Worm (Caenorhabditis elegans): ENCODE data around the gene F36H9.4.

DNA sequence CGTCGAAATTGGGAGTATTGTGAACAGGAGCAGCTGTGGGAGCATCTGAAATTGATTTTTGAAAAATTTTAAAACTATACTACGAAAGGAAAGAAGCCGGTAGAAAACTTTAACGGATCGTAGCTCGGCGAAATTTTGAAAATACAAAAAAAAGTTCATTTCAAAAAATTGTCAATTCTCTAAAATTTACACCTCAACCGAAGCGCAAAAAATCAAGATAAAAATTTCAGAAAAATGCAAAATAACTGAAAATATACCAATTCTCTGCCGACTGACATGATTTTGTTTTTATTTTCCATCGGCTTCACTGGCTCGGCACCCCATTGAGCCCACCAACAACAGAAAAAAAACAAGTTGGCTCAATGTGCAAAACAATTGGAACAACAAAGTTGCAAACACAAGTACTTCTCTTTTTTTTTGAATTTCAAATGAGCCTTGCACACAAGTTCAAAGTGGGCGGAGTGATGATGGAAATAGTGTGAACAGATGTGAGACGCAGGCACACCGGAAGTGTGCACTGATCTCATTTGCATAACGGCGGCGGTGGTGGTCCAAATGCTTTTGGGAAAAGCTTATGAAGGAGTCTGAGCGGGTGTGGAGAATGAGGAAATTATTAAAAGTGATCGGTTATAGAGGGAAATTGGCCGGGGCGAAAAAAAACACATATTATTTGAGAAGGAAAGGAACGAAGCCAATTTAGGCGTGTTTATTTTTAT is 4.0 kb downstream of the F36H9.4 start, which contains the start of gene F36H9.7:
- TF ChIP-seq unc-39 (tag; optimal IDR thresholded peaks at IDR 0.05), result no peak
- TF ChIP-seq ham-2 (GFP tag; optimal IDR thresholded peaks at IDR 0.05), result no peak
- TF ChIP-seq nhr-237 (tag; optimal IDR thresholded peaks at IDR 0.05), result no peak
- TF ChIP-seq elt-3 (tag; optimal IDR thresholded peaks at IDR 0.05), result no peak
- no peak for TF ChIP-seq snpc-4 (tag; optimal IDR thresholded peaks at IDR 0.05)
- no peak for TF ChIP-seq lsy-2 (tag; optimal IDR thresholded peaks at IDR 0.05)
- TF ChIP-seq lin-13 (tag; optimal IDR thresholded peaks at IDR 0.05), result no peak
- TF ChIP-seq sem-2 (GFP tag; optimal IDR thresholded peaks at IDR 0.05), result no peak
- no peak for TF ChIP-seq unc-62 (GFP tag; optimal IDR thresholded peaks at IDR 0.05)
- TF ChIP-seq mls-2 (tag; optimal IDR thresholded peaks at IDR 0.05), result no peak
- TF ChIP-seq drap-1 (GFP tag; optimal IDR thresholded peaks at IDR 0.05), result no peak
- TF ChIP-seq elt-1 (tag; optimal IDR thresholded peaks at IDR 0.05; ENCODE audit: borderline replicate concordance, insufficient read depth), result no peak

All from whole organism, mixed stage, embryonic.